Worm (Caenorhabditis elegans) whole organism, L4 larva: ENCODE measurements around the gene str-173.
A peak's percentile ranks its signal among the peaks of the same experiment; 100 is the strongest.

Source experiments
- F26F4.8 ChIP-seq: fragments of 200-800 bp; sonication (Bioruptor generic); conservative IDR thresholded peaks from 2 replicates; pipeline ENCODE4 v1.3.6; 2022; ENCODE audit warnings: missing genetic modification characterization, missing compliant biosample characterization
- F44E2.7 ChIP-seq: fragments of 200-800 bp; sonication (Bioruptor generic); IDR thresholded peaks from 2 replicates; pipeline ENCODE4 v2.1.2; 2022; ENCODE audit warnings: missing genetic modification characterization, missing compliant biosample characterization
- F49E8.2 ChIP-seq: sonication (generic microtip); optimal IDR thresholded peaks from 2 replicates; lab custom pipeline; 2016; ENCODE audit warnings: missing compliant biosample characterization, mild to moderate bottlenecking, missing genetic modification characterization, borderline replicate concordance
- T20F7.1 ChIP-seq: fragments of 200-800 bp; sonication (Bioruptor generic); optimal IDR thresholded peaks from 2 replicates; lab custom pipeline; 2018; ENCODE audit warnings: mild to moderate bottlenecking, missing genetic modification characterization, missing compliant biosample characterization
- T26A8.4 ChIP-seq: fragments of 200-800 bp; sonication (Bioruptor generic); IDR thresholded peaks from 2 replicates; pipeline ENCODE4 v1.3.6; 2022; ENCODE audit warnings: missing genetic modification characterization, missing compliant biosample characterization
- Y105C5A.15 ChIP-seq: fragments of 200-800 bp; sonication (Bioruptor generic); IDR thresholded peaks from 2 replicates; pipeline ENCODE4 v1.3.6; 2022; ENCODE audit warnings: missing genetic modification characterization, missing compliant biosample characterization
- Y48G9A.11 ChIP-seq: fragments of 200-800 bp; sonication (Bioruptor generic); IDR thresholded peaks from 2 replicates; pipeline ENCODE4 v1.3.6; 2022; ENCODE audit warnings: missing genetic modification reagents, missing genetic modification characterization, missing compliant biosample characterization
- ZK337.2 ChIP-seq: fragments of 200-800 bp; sonication (Bioruptor generic); IDR thresholded peaks from 2 replicates; pipeline ENCODE4 v1.3.6; 2022; ENCODE audit warnings: missing genetic modification reagents, missing genetic modification characterization, missing compliant biosample characterization
- aly-2 ChIP-seq: sonication (generic microtip); optimal IDR thresholded peaks from 2 replicates; lab custom pipeline; 2018; ENCODE audit warnings: missing biosample characterization, missing genetic modification characterization
- ama-1 ChIP-seq: fragments of 150-350 bp; optimal IDR thresholded peaks from 2 replicates; lab custom pipeline; 2014; ENCODE audit warnings: inconsistent platforms, mixed read lengths
- attf-4 ChIP-seq: sonication (generic microtip); optimal IDR thresholded peaks from 3 replicates; lab custom pipeline; 2017; ENCODE audit warnings: missing biosample characterization, missing genetic modification characterization
- ceh-28 ChIP-seq: fragments of 150-350 bp; optimal IDR thresholded peaks from 2 replicates; lab custom pipeline; 2014; ENCODE audit warnings: missing biosample characterization, missing genetic modification reagents, missing genetic modification characterization
- ceh-32 ChIP-seq: sonication (generic microtip); optimal IDR thresholded peaks from 2 replicates; lab custom pipeline; 2016; ENCODE audit warnings: mild to moderate bottlenecking, missing genetic modification characterization, missing compliant biosample characterization; ENCODE audit not compliant: poor library complexity
- ceh-44 ChIP-seq: fragments of 200-800 bp; sonication (Bioruptor generic); IDR thresholded peaks from 2 replicates; pipeline ENCODE4 v1.3.6; 2022; ENCODE audit warnings: missing genetic modification reagents, missing genetic modification characterization, missing compliant biosample characterization
- ceh-82 ChIP-seq: sonication (generic microtip); optimal IDR thresholded peaks from 2 replicates; lab custom pipeline; 2017; ENCODE audit warnings: missing biosample characterization, missing genetic modification characterization
- daf-8 ChIP-seq: fragments of 200-800 bp; sonication (Bioruptor generic); IDR thresholded peaks from 2 replicates; pipeline ENCODE4 v1.3.6; 2022; ENCODE audit warnings: missing genetic modification characterization, missing compliant biosample characterization
- dpl-1 ChIP-seq: fragments of 150-350 bp; optimal IDR thresholded peaks from 2 replicates; lab custom pipeline; 2014; ENCODE audit warnings: missing biosample characterization, missing genetic modification reagents, missing genetic modification characterization
- dve-1 ChIP-seq: sonication (generic microtip); optimal IDR thresholded peaks from 2 replicates; lab custom pipeline; 2017; ENCODE audit warnings: antibody characterized with exemption, mild to moderate bottlenecking, missing genetic modification characterization, missing compliant biosample characterization; ENCODE audit not compliant: insufficient read depth
- egl-43 ChIP-seq: fragments of 200-800 bp; sonication (Bioruptor generic); IDR thresholded peaks from 2 replicates; pipeline ENCODE4 v1.3.6; 2022; ENCODE audit warnings: missing genetic modification reagents, missing genetic modification characterization, missing compliant biosample characterization
- hlh-11 ChIP-seq: fragments of 200-800 bp; sonication (Bioruptor generic); optimal IDR thresholded peaks from 2 replicates; lab custom pipeline; 2018; ENCODE audit warnings: mild to moderate bottlenecking, missing genetic modification characterization, missing compliant biosample characterization
- hlh-30 ChIP-seq: sonication (generic microtip); optimal IDR thresholded peaks from 2 replicates; lab custom pipeline; 2017; ENCODE audit warnings: antibody characterized with exemption, mild to moderate bottlenecking, missing genetic modification characterization, missing compliant biosample characterization; ENCODE audit not compliant: insufficient read depth
- lim-7 ChIP-seq: fragments of 200-800 bp; sonication (Bioruptor generic); IDR thresholded peaks from 2 replicates; pipeline ENCODE4 v1.3.6; 2022; ENCODE audit warnings: missing genetic modification characterization, missing compliant biosample characterization
- lin-38 ChIP-seq: fragments of 200-800 bp; sonication (Bioruptor generic); IDR thresholded peaks from 2 replicates; pipeline ENCODE4 v1.3.6; 2022; ENCODE audit warnings: missing genetic modification reagents, missing genetic modification characterization, missing compliant biosample characterization
- lir-3 ChIP-seq: sonication (generic microtip); optimal IDR thresholded peaks from 2 replicates; lab custom pipeline; 2016; ENCODE audit warnings: mild to moderate bottlenecking, missing genetic modification characterization, missing compliant biosample characterization
- lsy-2 ChIP-seq, 2 experiments: fragments of 150-350 bp in 1 of 2; sonication (generic microtip) in 1 of 2; optimal IDR thresholded peaks; 2 replicates each; lab custom pipeline; 2014 to 2017; ENCODE audit warnings: missing biosample characterization in 2 of 2, missing genetic modification characterization in 2 of 2
- madf-5 ChIP-seq, 2 experiments: fragments of 200-800 bp; sonication (Bioruptor generic); IDR thresholded peaks; 2 replicates each; pipeline ENCODE4 v1.3.6; 2022; ENCODE audit warnings: missing compliant biosample characterization in 2 of 2, missing genetic modification characterization in 2 of 2
- mdl-1 ChIP-seq, 2 experiments: fragments of 150-350 bp in 1 of 2; sonication (generic microtip) in 1 of 2; optimal IDR thresholded peaks; 2 replicates each; lab custom pipeline; 2014 to 2017; ENCODE audit warnings: missing biosample characterization in 2 of 2, missing genetic modification characterization in 2 of 2
- mxl-3 ChIP-seq: fragments of 200-800 bp; sonication (Bioruptor generic); optimal IDR thresholded peaks from 2 replicates; lab custom pipeline; 2018; ENCODE audit warnings: mild to moderate bottlenecking, missing genetic modification characterization, missing compliant biosample characterization
- nhr-10 ChIP-seq: fragments of 150-350 bp; optimal IDR thresholded peaks from 2 replicates; lab custom pipeline; 2014; ENCODE audit warnings: missing biosample characterization, missing genetic modification characterization
- nhr-102 ChIP-seq: sonication (generic microtip); optimal IDR thresholded peaks from 2 replicates; lab custom pipeline; 2016; ENCODE audit warnings: mild to moderate bottlenecking, missing genetic modification characterization, moderate library complexity, missing compliant biosample characterization
- nhr-11 ChIP-seq: fragments of 150-350 bp; optimal IDR thresholded peaks from 2 replicates; lab custom pipeline; 2014; ENCODE audit warnings: missing biosample characterization, missing genetic modification characterization
- nhr-28 ChIP-seq: fragments of 150-350 bp; optimal IDR thresholded peaks from 2 replicates; lab custom pipeline; 2014; ENCODE audit warnings: missing biosample characterization, missing genetic modification characterization
- nhr-41 ChIP-seq: fragments of 200-800 bp; sonication (Bioruptor generic); IDR thresholded peaks from 2 replicates; pipeline ENCODE4 v1.3.6; 2022; ENCODE audit warnings: missing genetic modification reagents, missing genetic modification characterization, missing compliant biosample characterization
- nhr-42 ChIP-seq: fragments of 200-800 bp; sonication (Bioruptor generic); IDR thresholded peaks from 2 replicates; pipeline ENCODE4 v1.3.6; 2022; ENCODE audit warnings: missing genetic modification characterization, missing compliant biosample characterization
- nhr-48 ChIP-seq: sonication (generic microtip); optimal IDR thresholded peaks from 2 replicates; lab custom pipeline; 2016; ENCODE audit warnings: mild to moderate bottlenecking, missing genetic modification characterization, missing compliant biosample characterization
- php-3 ChIP-seq: fragments of 200-800 bp; sonication (Bioruptor generic); IDR thresholded peaks from 2 replicates; pipeline ENCODE4 v1.3.6; 2022; ENCODE audit warnings: missing genetic modification reagents, missing genetic modification characterization, missing compliant biosample characterization
- pqm-1 ChIP-seq: sonication (generic microtip); optimal IDR thresholded peaks from 2 replicates; lab custom pipeline; 2017; ENCODE audit warnings: missing biosample characterization, missing genetic modification characterization
- saeg-2 ChIP-seq: fragments of 200-800 bp; sonication (Bioruptor generic); IDR thresholded peaks from 2 replicates; pipeline ENCODE4 v1.3.6; 2022; ENCODE audit warnings: missing genetic modification reagents, missing genetic modification characterization, missing compliant biosample characterization
- snpc-1.2 ChIP-seq: fragments of 200-800 bp; sonication (Bioruptor generic); IDR thresholded peaks from 2 replicates; pipeline ENCODE4 v1.3.6; 2022; ENCODE audit warnings: missing genetic modification reagents, missing genetic modification characterization, missing compliant biosample characterization
- spr-1 ChIP-seq: sonication (generic microtip); optimal IDR thresholded peaks from 2 replicates; lab custom pipeline; 2016; ENCODE audit warnings: mild to moderate bottlenecking, missing genetic modification characterization, missing compliant biosample characterization
- tag-97 ChIP-seq: fragments of 200-800 bp; sonication (Bioruptor generic); IDR thresholded peaks from 2 replicates; pipeline ENCODE4 v1.3.6; 2022; ENCODE audit warnings: missing genetic modification characterization, missing compliant biosample characterization
- tra-1 ChIP-seq: fragments of 200-800 bp; sonication (Bioruptor generic); IDR thresholded peaks from 2 replicates; pipeline ENCODE4 v1.3.6; 2022; ENCODE audit warnings: missing genetic modification reagents, missing genetic modification characterization, missing compliant biosample characterization
- unc-130 ChIP-seq: sonication (generic microtip); optimal IDR thresholded peaks from 2 replicates; lab custom pipeline; 2016; ENCODE audit warnings: missing genetic modification reagents, missing genetic modification characterization, missing compliant biosample characterization
- unc-62 ChIP-seq, 3 experiments: fragments of 150-350 bp in 1 of 3; sonication (generic microtip); optimal IDR thresholded peaks in 2 of 3; peaks in 1 of 3; 1 replicate in 1 of 3; 2 replicates in 2 of 3; lab custom pipeline; 2014 to 2017; ENCODE audit warnings: missing biosample characterization in 3 of 3, missing genetic modification characterization in 3 of 3, missing genetic modification reagents in 3 of 3, missing genotype in 1 of 3

Gene str-173

ce11 chrIV:4861449-4861848, at the start of gene str-173, which contains the start of gene Y17G9A.4:
Gene str-173 (plus strand): TSS chrIV:4861773.
Gene Y17G9A.4 (minus strand): TSS chrIV:4861549.
- no peak for TF ChIP-seq hlh-30 (tag; lab: Kevin White, UChicago)
- TF ChIP-seq saeg-2: no peak
- no peak for TF ChIP-seq lir-3
- no peak for TF ChIP-seq F44E2.7
- TF ChIP-seq F26F4.8 (GFP tag; lab: Robert Waterston, UW): no peak
- no peak for TF ChIP-seq nhr-48
- no peak for TF ChIP-seq nhr-102
- TF ChIP-seq attf-4 (tag; lab: Kevin White, UChicago): no peak
- TF ChIP-seq T20F7.1 (GFP tag; lab: Kevin White, UChicago): no peak
- TF ChIP-seq ceh-82 (tag; lab: Kevin White, UChicago): no peak
- TF ChIP-seq nhr-10 (tag; lab: Kevin White, UChicago): no peak
- no peak for TF ChIP-seq hlh-11 (tag; lab: Kevin White, UChicago)
- TF ChIP-seq ama-1 (lab: Kevin White, UChicago): no peak
- no peak for TF ChIP-seq dpl-1 (GFP tag; lab: Kevin White, UChicago)
- TF ChIP-seq php-3: no peak
- no peak for TF ChIP-seq ceh-44 (GFP tag; lab: Robert Waterston, UW)
- TF ChIP-seq nhr-11 (tag; lab: Kevin White, UChicago): no peak
- no peak for TF ChIP-seq ZK337.2 (GFP tag; lab: Robert Waterston, UW)

DNA sequence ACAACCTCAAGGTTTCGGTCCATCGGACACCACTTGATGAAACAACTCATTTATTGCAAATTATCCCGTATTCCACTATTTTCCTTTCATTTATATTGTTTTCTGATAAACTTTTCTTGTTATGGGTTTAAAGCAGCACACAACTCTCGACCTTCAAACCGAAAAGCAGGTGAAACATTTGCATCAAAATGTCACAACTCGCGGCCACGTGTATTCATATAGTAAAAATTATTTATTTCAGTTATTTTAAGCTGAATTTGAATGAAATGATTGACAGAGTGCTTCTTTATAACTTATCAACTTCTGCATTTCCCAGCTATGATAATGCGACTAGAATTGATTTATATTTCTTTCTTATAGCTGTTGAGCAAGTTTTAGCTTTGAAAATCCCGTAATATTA, 49.7 kb upstream of the str-173 start, which contains the start of gene srw-95:
TSS of gene srw-95 (plus strand) at position 213 of the 400 bp plus-strand sequence.
- TF ChIP-seq nhr-42 (GFP tag; lab: Robert Waterston, UW): no peak
- peak; percentile 57; the same call in 1 of the 2 replicates for TF ChIP-seq Y105C5A.15 (GFP tag; lab: Robert Waterston, UW)
- peak; percentile 18; the same call in 1 of the 2 replicates for TF ChIP-seq T26A8.4 (GFP tag; lab: Robert Waterston, UW)
- peak in 1 of 2 experiments; percentile 3 for TF ChIP-seq lsy-2 (tag; optimal IDR thresholded peaks at IDR 0.05; lab: Kevin White, UChicago)
- no peak for TF ChIP-seq spr-1 (tag; lab: Kevin White, UChicago)
- peak; percentile 22 for TF ChIP-seq F49E8.2 (tag; lab: Kevin White, UChicago)
- peak; percentile 85; the same call in 1 of the 2 replicates for TF ChIP-seq snpc-1.2 (GFP tag; lab: Robert Waterston, UW)
- no peak for TF ChIP-seq ceh-28 (tag; lab: Kevin White, UChicago)
- TF ChIP-seq dpl-1 (GFP tag; lab: Kevin White, UChicago): no peak
- TF ChIP-seq nhr-102: no peak
- TF ChIP-seq mxl-3 (GFP tag; lab: Kevin White, UChicago): no peak
- TF ChIP-seq unc-62 (GFP tag; optimal IDR thresholded peaks at IDR 0.05 in 1 of 2; lab: Kevin White, UChicago): peak in 1 of 2 experiments; percentile 36
- TF ChIP-seq unc-62 (tag; optimal IDR thresholded peaks at IDR 0.05; lab: Kevin White, UChicago): no peak
- TF ChIP-seq T20F7.1 (GFP tag; lab: Kevin White, UChicago): no peak
- peak; percentile 60 for TF ChIP-seq lin-38 (GFP tag; lab: Robert Waterston, UW)

DNA sequence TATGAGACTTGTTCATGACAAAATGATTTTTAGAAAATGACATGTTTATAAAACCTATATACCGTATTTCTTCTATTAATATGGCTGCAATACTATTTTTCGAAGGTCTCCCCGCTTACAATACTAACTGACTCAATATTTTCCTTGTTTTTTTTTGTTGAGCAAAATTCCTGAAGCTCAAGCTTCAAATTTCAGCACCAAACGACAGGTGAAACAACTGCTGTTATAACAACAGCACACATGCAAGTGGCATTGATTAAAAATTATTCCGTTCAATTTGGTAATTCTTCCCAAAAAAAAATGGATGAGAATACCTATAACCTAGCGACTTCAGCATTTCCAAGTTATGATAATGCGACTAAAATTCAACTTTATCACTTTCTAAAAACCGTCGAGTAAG, 47.4 kb upstream of the str-173 start, which contains the start of gene srw-94:
TSS of gene srw-94 (plus strand) at position 301 of the 400 bp plus-strand sequence.
- TF ChIP-seq php-3 (no peak), F49E8.2 (tag; lab: Kevin White, UChicago) (no peak), unc-130 (GFP tag; lab: Kevin White, UChicago) (no peak), daf-8 (no peak), egl-43 (GFP tag; lab: Robert Waterston, UW) (no peak), F44E2.7 (no peak), unc-62 (GFP tag; optimal IDR thresholded peaks at IDR 0.05 in 1 of 2; lab: Kevin White, UChicago) (no peak), unc-62 (tag; optimal IDR thresholded peaks at IDR 0.05; lab: Kevin White, UChicago) (no peak), nhr-48 (no peak), aly-2 (tag; lab: Kevin White, UChicago) (no peak)

ce11 chrIV:4821054-4821453, 40.5 kb upstream of the str-173 start, which contains the start of gene H06H21.8:
Gene H06H21.8 (minus strand): TSS chrIV:4821131.
- TF ChIP-seq dve-1 (peak; percentile 83), lir-3 (no peak), mdl-1 (tag; optimal IDR thresholded peaks at IDR 0.05; lab: Kevin White, UChicago) (peak in 1 of 2 experiments; percentile 3), madf-5 (GFP tag; IDR thresholded peaks at IDR 0.05; lab: Robert Waterston, UW) (no peak), hlh-11 (tag; lab: Kevin White, UChicago) (peak; percentile 70), nhr-48 (peak; percentile 29), lim-7 (GFP tag; lab: Robert Waterston, UW) (no peak), pqm-1 (peak; percentile 42), daf-8 (no peak), ceh-32 (tag; lab: Kevin White, UChicago) (no peak), php-3 (0 out of 2 replicates have a peak, but pooled peaks have one; percentile 37), tag-97 (no peak), nhr-28 (tag; lab: Kevin White, UChicago) (peak; percentile 72), nhr-41 (GFP tag; lab: Robert Waterston, UW) (no peak), tra-1 (peak; percentile 72; the same call in 1 of the 2 replicates), Y48G9A.11 (GFP tag; lab: Robert Waterston, UW) (no peak)
